Worm (Caenorhabditis elegans) whole organism, early embryonic: ENCODE data around the gene T09A5.15.

Experiments used
- B0310.2 ChIP-seq: sonication (generic microtip); optimal IDR thresholded peaks from 2 replicates; lab custom pipeline; 2016; ENCODE audit warnings: mild to moderate bottlenecking, missing genetic modification characterization, missing compliant biosample characterization
- F13C5.2 ChIP-seq: sonication (generic microtip); optimal IDR thresholded peaks from 2 replicates; lab custom pipeline; 2017; ENCODE audit warnings: mild to moderate bottlenecking, missing genetic modification characterization, inconsistent platforms, missing compliant biosample characterization
- aly-1 ChIP-seq: sonication (generic microtip); optimal IDR thresholded peaks from 2 replicates; lab custom pipeline; 2016; ENCODE audit warnings: missing genetic modification characterization, missing compliant biosample characterization
- ama-1 ChIP-seq: fragments of 150-350 bp; optimal IDR thresholded peaks from 2 replicates; lab custom pipeline; 2014
- ceh-13 ChIP-seq: fragments of 200-800 bp; sonication (Bioruptor generic); optimal IDR thresholded peaks from 2 replicates; lab custom pipeline; 2018; ENCODE audit warnings: mild to moderate bottlenecking, missing genetic modification characterization, missing compliant biosample characterization
- ceh-36 ChIP-seq: sonication (generic microtip); optimal IDR thresholded peaks from 2 replicates; lab custom pipeline; 2016; ENCODE audit warnings: missing genetic modification characterization, inconsistent platforms, missing compliant biosample characterization
- ets-7 ChIP-seq: sonication (generic microtip); optimal IDR thresholded peaks from 2 replicates; lab custom pipeline; 2016; ENCODE audit warnings: missing genotype, missing genetic modification characterization, missing compliant biosample characterization
- flt-1 ChIP-seq: fragments of 200-800 bp; sonication (Bioruptor generic); IDR thresholded peaks from 2 replicates; pipeline ENCODE4 v1.3.6; 2022; ENCODE audit warnings: missing genetic modification characterization, missing compliant biosample characterization
- hmbx-1 ChIP-seq: sonication (generic microtip); optimal IDR thresholded peaks from 2 replicates; lab custom pipeline; 2016; ENCODE audit warnings: mild to moderate bottlenecking, missing genetic modification characterization, missing compliant biosample characterization
- hmg-4 ChIP-seq: fragments of 200-800 bp; sonication (Bioruptor generic); optimal IDR thresholded peaks from 2 replicates; lab custom pipeline; 2018; ENCODE audit warnings: mild to moderate bottlenecking, missing genetic modification characterization, missing compliant biosample characterization
- hnd-1 ChIP-seq: sonication (generic microtip); optimal IDR thresholded peaks from 2 replicates; lab custom pipeline; 2016; ENCODE audit warnings: missing genetic modification characterization, missing compliant biosample characterization
- pes-1 ChIP-seq: fragments of 200-800 bp; sonication (Bioruptor generic); IDR thresholded peaks from 2 replicates; pipeline ENCODE4 v1.3.6; 2022; ENCODE audit warnings: missing genetic modification reagents, missing genetic modification characterization, missing compliant biosample characterization
- scrt-1 ChIP-seq: fragments of 200-800 bp; sonication (Bioruptor generic); IDR thresholded peaks from 2 replicates; pipeline ENCODE4 v1.3.6; 2022; ENCODE audit warnings: missing genetic modification characterization, missing compliant biosample characterization
- sea-1 ChIP-seq: fragments of 200-800 bp; sonication (Bioruptor generic); conservative IDR thresholded peaks from 2 replicates; pipeline ENCODE4 v1.3.6; 2022; ENCODE audit warnings: missing genetic modification characterization, missing compliant biosample characterization
- tbx-11 ChIP-seq: fragments of 200-800 bp; sonication (Bioruptor generic); IDR thresholded peaks from 2 replicates; pipeline ENCODE4 v1.3.6; 2022; ENCODE audit warnings: missing genetic modification characterization, missing compliant biosample characterization
- tbx-37 ChIP-seq: fragments of 200-800 bp; sonication (Bioruptor generic); conservative IDR thresholded peaks from 2 replicates; pipeline ENCODE4 v1.3.6; 2022; ENCODE audit warnings: missing genetic modification reagents, missing genetic modification characterization, missing compliant biosample characterization
- tra-4 ChIP-seq: sonication (generic microtip); optimal IDR thresholded peaks from 2 replicates; lab custom pipeline; 2017; ENCODE audit warnings: missing genetic modification characterization, missing compliant biosample characterization

Gene T09A5.15

ce11 chrII:7857485-7858010, at the start of gene T09A5.15, which contains the start of gene cec-3:
Gene T09A5.15, plus strand, starts transcription at chrII:7857960.
Gene cec-3, minus strand, starts transcription at chrII:7857600.
- TF ChIP-seq flt-1 (GFP tag; lab: Robert Waterston, UW) (no peak), F13C5.2 (peak; percentile 63), hnd-1 (tag; lab: Kevin White, UChicago) (no peak)

- TF ChIP-seq ceh-13 (GFP tag; lab: Kevin White, UChicago) (no peak), F13C5.2 (no peak), ama-1 (lab: Kevin White, UChicago) (no peak), tra-4 (tag; lab: Kevin White, UChicago) (no peak), hnd-1 (tag; lab: Kevin White, UChicago) (no peak), scrt-1 (GFP tag; lab: Robert Waterston, UW) (no peak), sea-1 (GFP tag; lab: Robert Waterston, UW) (no peak)
Measured at ce11 chrII:7808153-7808552, 49.6 kb upstream of the T09A5.15 start.

- TF ChIP-seq ceh-36 (tag; lab: Kevin White, UChicago) (no peak), tbx-11 (no peak), F13C5.2 (no peak), scrt-1 (GFP tag; lab: Robert Waterston, UW) (no peak), B0310.2 (tag; lab: Kevin White, UChicago) (no peak), hmg-4 (GFP tag; lab: Kevin White, UChicago) (no peak), hnd-1 (tag; lab: Kevin White, UChicago) (no peak), ets-7 (no peak)
Measured at ce11 chrII:7808950-7809349, 48.8 kb upstream of the T09A5.15 start.

- TF ChIP-seq flt-1 (GFP tag; lab: Robert Waterston, UW) (no peak), ceh-36 (tag; lab: Kevin White, UChicago) (peak; percentile 4), tra-4 (tag; lab: Kevin White, UChicago) (peak; percentile 3), tbx-11 (no peak), hmg-4 (GFP tag; lab: Kevin White, UChicago) (peak; percentile 58)
Measured at ce11 chrII:7809358-7809914, 48.3 kb upstream of the T09A5.15 start.

- TF ChIP-seq ets-7 (no peak), flt-1 (GFP tag; lab: Robert Waterston, UW) (no peak)
Measured at ce11 chrII:7810162-7810868, 47.4 kb upstream of the T09A5.15 start.

- TF ChIP-seq hnd-1 (tag; lab: Kevin White, UChicago): no peak
- TF ChIP-seq tbx-11: no peak
- TF ChIP-seq B0310.2 (tag; lab: Kevin White, UChicago): peak; percentile 44
- TF ChIP-seq flt-1 (GFP tag; lab: Robert Waterston, UW): 0 out of 2 replicates have a peak, but pooled peaks have one; percentile 40
- TF ChIP-seq ceh-36 (tag; lab: Kevin White, UChicago): peak; percentile 36
- 0 out of 2 replicates have a peak, but pooled peaks have one; percentile 43 for TF ChIP-seq scrt-1 (GFP tag; lab: Robert Waterston, UW)
- no peak for TF ChIP-seq tra-4 (tag; lab: Kevin White, UChicago)
- peak; percentile 50 for TF ChIP-seq pes-1 (GFP tag; lab: Robert Waterston, UW)
- TF ChIP-seq sea-1 (GFP tag; lab: Robert Waterston, UW): 0 out of 2 replicates have a peak, but pooled peaks have one; percentile 49
- no peak for TF ChIP-seq F13C5.2
- peak; percentile 81 for TF ChIP-seq aly-1 (tag; lab: Kevin White, UChicago)
- TF ChIP-seq hmg-4 (GFP tag; lab: Kevin White, UChicago): peak; percentile 72
Measured at ce11 chrII:7810869-7811543, 46.8 kb upstream of the T09A5.15 start, which contains the start of gene cki-1. Gene cki-1, plus strand, starts transcription at chrII:7811240.

ce11 chrII:7812332-7812731, 45.4 kb upstream of the T09A5.15 start:
- TF ChIP-seq tra-4 (tag; lab: Kevin White, UChicago) (no peak), tbx-37 (GFP tag; lab: Robert Waterston, UW) (no peak), ets-7 (no peak), ama-1 (lab: Kevin White, UChicago) (no peak), flt-1 (GFP tag; lab: Robert Waterston, UW) (no peak), aly-1 (tag; lab: Kevin White, UChicago) (no peak), scrt-1 (GFP tag; lab: Robert Waterston, UW) (no peak), pes-1 (GFP tag; lab: Robert Waterston, UW) (no peak), sea-1 (GFP tag; lab: Robert Waterston, UW) (no peak; the same call in 1 of the 2 replicates), hnd-1 (tag; lab: Kevin White, UChicago) (no peak), hmg-4 (GFP tag; lab: Kevin White, UChicago) (peak; percentile 29), tbx-11 (no peak), F13C5.2 (no peak), hmbx-1 (peak; percentile 3), B0310.2 (tag; lab: Kevin White, UChicago) (peak; percentile 46), ceh-36 (tag; lab: Kevin White, UChicago) (peak; percentile 34), ceh-13 (GFP tag; lab: Kevin White, UChicago) (no peak)
